Fruit fly (Drosophila melanogaster) whole organism: ENCODE measurements around the gene CG6610.

Experiments
- CG8478 ChIP-seq: fragments of >200 bp; optimal IDR thresholded peaks from 2 replicates; lab custom pipeline; 2018; ENCODE audit warnings: inconsistent platforms
- psq ChIP-seq: fragments of >200 bp; optimal IDR thresholded peaks from 2 replicates; lab custom pipeline; 2017
- usp ChIP-seq: fragments of >200 bp; optimal IDR thresholded peaks from 2 replicates; lab custom pipeline; 2017; ENCODE audit warnings: missing biosample characterization, missing genetic modification characterization, mixed read lengths

- no peak for TF ChIP-seq psq
- TF ChIP-seq CG8478 (lab: Kevin White, UChicago): no peak
- no peak for TF ChIP-seq usp (GFP tag; lab: Kevin White, UChicago)
These were observed 21.0 kb upstream of the CG6610 start, which contains the start of gene Jon65Ai for dm6 chr3L:6054343-6054742.
